Fruit fly (Drosophila melanogaster) whole organism, embryonic: Measurements from ENCODE around the gene dmrt11E.

Experiments
- ATbp ChIP-seq: fragments of 200-800 bp; sonication (Bioruptor generic); optimal IDR thresholded peaks from 2 replicates; lab custom pipeline; 2017; ENCODE audit warnings: missing biosample characterization, mild to moderate bottlenecking, missing genetic modification characterization, missing genetic modification reagents
- BEAF-32 ChIP-seq: fragments of 200-800 bp; sonication (Bioruptor generic); optimal IDR thresholded peaks from 3 replicates; lab custom pipeline; 2017; ENCODE audit warnings: missing biosample characterization, missing genetic modification characterization, mild to moderate bottlenecking, moderate library complexity, missing genetic modification reagents
- Bdp1 ChIP-seq: fragments of 200-800 bp; sonication (Bioruptor generic); optimal IDR thresholded peaks from 3 replicates; lab custom pipeline; 2016; ENCODE audit warnings: missing biosample characterization, missing genetic modification characterization
- CG17829 ChIP-seq: fragments of 200-800 bp; optimal IDR thresholded peaks from 2 replicates; lab custom pipeline; 2019; ENCODE audit warnings: missing biosample characterization, mild to moderate bottlenecking, missing genetic modification characterization, moderate library complexity
- CG2116 ChIP-seq: fragments of 200-800 bp; sonication (Bioruptor generic); optimal IDR thresholded peaks from 3 replicates; lab custom pipeline; 2018; ENCODE audit warnings: missing biosample characterization, mild to moderate bottlenecking, missing genetic modification characterization
- CG30403 ChIP-seq: fragments of 200-800 bp; sonication (Bioruptor generic); optimal IDR thresholded peaks from 3 replicates; lab custom pipeline; 2016; ENCODE audit warnings: missing biosample characterization, missing genetic modification characterization
- CG31388 ChIP-seq: fragments of 200-800 bp; sonication (Bioruptor generic); optimal IDR thresholded peaks from 2 replicates; lab custom pipeline; 2016; ENCODE audit warnings: missing biosample characterization, missing genetic modification characterization
- CG34422 ChIP-seq: fragments of 200-800 bp; sonication (Bioruptor generic); IDR thresholded peaks from 3 replicates; pipeline ENCODE4 v1.3.6; 2022; ENCODE audit warnings: missing biosample characterization, missing genetic modification characterization
- CG3847 ChIP-seq: fragments of 200-800 bp; sonication (Bioruptor generic); IDR thresholded peaks from 2 replicates; pipeline ENCODE4 v1.3.6; 2022; ENCODE audit warnings: missing biosample characterization, missing genetic modification characterization
- CG43689 ChIP-seq: fragments of 200-800 bp; sonication (Bioruptor generic); IDR thresholded peaks from 2 replicates; pipeline ENCODE4 v1.3.6; 2022; ENCODE audit warnings: missing biosample characterization, missing genetic modification characterization
- CG4730 ChIP-seq: fragments of 200-800 bp; sonication (Bioruptor generic); IDR thresholded peaks from 2 replicates; pipeline ENCODE4 v1.3.6; 2022; ENCODE audit warnings: missing biosample characterization, missing genetic modification characterization
- CG6254 ChIP-seq: fragments of 200-800 bp; sonication (Bioruptor generic); optimal IDR thresholded peaks from 3 replicates; lab custom pipeline; 2017; ENCODE audit warnings: mild to moderate bottlenecking, missing biosample characterization, missing genetic modification reagents, missing genetic modification characterization
- CG6654 ChIP-seq: fragments of 200-800 bp; sonication (Bioruptor generic); optimal IDR thresholded peaks from 2 replicates; lab custom pipeline; 2017; ENCODE audit warnings: missing biosample characterization, mild to moderate bottlenecking, missing genetic modification characterization
- CG8290 ChIP-seq, 3 experiments: fragments of 200-800 bp; sonication (Bioruptor generic); optimal IDR thresholded peaks; 2 replicates each; lab custom pipeline; 2016 to 2019; ENCODE audit warnings: missing biosample characterization in 3 of 3, missing genetic modification characterization in 3 of 3, mild to moderate bottlenecking in 2 of 3, moderate library complexity in 1 of 3
- CG8359 ChIP-seq: fragments of 200-800 bp; sonication (Bioruptor generic); optimal IDR thresholded peaks from 2 replicates; lab custom pipeline; 2017; ENCODE audit warnings: missing biosample characterization, mild to moderate bottlenecking, missing genetic modification characterization, borderline replicate concordance
- CG8924 ChIP-seq: fragments of 200-800 bp; optimal IDR thresholded peaks from 3 replicates; lab custom pipeline; 2019; ENCODE audit warnings: missing biosample characterization, mild to moderate bottlenecking, missing genetic modification characterization, moderate library complexity
- CG9876 ChIP-seq: fragments of 200-800 bp; sonication (Bioruptor generic); optimal IDR thresholded peaks from 2 replicates; lab custom pipeline; 2016; ENCODE audit warnings: missing biosample characterization, missing genetic modification characterization
- CHES-1-like ChIP-seq: fragments of 200-800 bp; sonication (Bioruptor generic); optimal IDR thresholded peaks from 2 replicates; lab custom pipeline; 2016; ENCODE audit warnings: missing biosample characterization, missing genetic modification characterization
- CkIIα-i1 ChIP-seq: fragments of 200-800 bp; sonication (Bioruptor generic); IDR thresholded peaks from 2 replicates; pipeline ENCODE4 v1.3.6; 2022; ENCODE audit warnings: missing biosample characterization, missing genetic modification characterization
- CrebB ChIP-seq: fragments of 200-800 bp; sonication (Bioruptor generic); optimal IDR thresholded peaks from 3 replicates; lab custom pipeline; 2018; ENCODE audit warnings: missing biosample characterization, mild to moderate bottlenecking, missing genetic modification characterization
- Dek ChIP-seq: fragments of 200-800 bp; sonication (Bioruptor generic); optimal IDR thresholded peaks from 3 replicates; lab custom pipeline; 2019; ENCODE audit warnings: missing biosample characterization, mild to moderate bottlenecking, missing genetic modification characterization, moderate library complexity
- Eip74EF ChIP-seq, 2 experiments: fragments of 200-800 bp in 1 of 2; fragments of >200 bp in 1 of 2; sonication (Bioruptor generic) in 1 of 2; optimal IDR thresholded peaks; 2 replicates each; lab custom pipeline; 2017 to 2019; ENCODE audit warnings: missing biosample characterization in 2 of 2, missing genetic modification characterization in 2 of 2, mild to moderate bottlenecking in 1 of 2, moderate library complexity in 1 of 2
- HLH4C ChIP-seq: fragments of 200-800 bp; sonication (Bioruptor generic); IDR thresholded peaks from 3 replicates; pipeline ENCODE4 v1.3.6; 2022; ENCODE audit warnings: missing biosample characterization, missing genetic modification characterization; ENCODE audit not compliant: partially characterized antibody
- Hmx ChIP-seq: fragments of 200-800 bp; sonication (Bioruptor generic); optimal IDR thresholded peaks from 2 replicates; lab custom pipeline; 2016; ENCODE audit warnings: missing biosample characterization, missing genetic modification characterization
- NC2β ChIP-seq: fragments of 200-800 bp; sonication (Bioruptor generic); optimal IDR thresholded peaks from 2 replicates; lab custom pipeline; 2016; ENCODE audit warnings: missing biosample characterization, missing genetic modification characterization
- Optix ChIP-seq: fragments of 200-800 bp; sonication (Bioruptor generic); IDR thresholded peaks from 3 replicates; pipeline ENCODE4 v1.3.6; 2022; ENCODE audit warnings: missing biosample characterization, missing genetic modification characterization
- Six4 ChIP-seq: fragments of 200-800 bp; sonication (Bioruptor generic); optimal IDR thresholded peaks from 2 replicates; lab custom pipeline; 2016; ENCODE audit warnings: missing biosample characterization, missing genetic modification characterization
- Trl ChIP-seq, 3 experiments: fragments of >200 bp in 2 of 3; fragments of 200-800 bp in 1 of 3; sonication (Bioruptor generic) in 1 of 3; optimal IDR thresholded peaks; 2 replicates in 1 of 3; 3 replicates in 2 of 3; lab custom pipeline; 2016 to 2017; ENCODE audit warnings: missing biosample characterization in 1 of 3, missing genetic modification characterization in 1 of 3
- Vsx1 ChIP-seq: fragments of 200-800 bp; sonication (Bioruptor generic); optimal IDR thresholded peaks from 2 replicates; lab custom pipeline; 2017; ENCODE audit warnings: missing biosample characterization, mild to moderate bottlenecking, missing genetic modification characterization, missing genetic modification reagents
- ap ChIP-seq: fragments of 200-800 bp; sonication (Bioruptor generic); IDR thresholded peaks from 2 replicates; pipeline ENCODE4 v1.3.6; 2022; ENCODE audit warnings: missing biosample characterization, missing genetic modification characterization
- ato ChIP-seq: fragments of 200-800 bp; sonication (Bioruptor generic); IDR thresholded peaks from 2 replicates; pipeline ENCODE4 v1.3.6; 2022; ENCODE audit warnings: missing biosample characterization, missing genetic modification characterization; ENCODE audit not compliant: partially characterized antibody
- bsh ChIP-seq, 2 experiments: fragments of 200-800 bp; sonication (Bioruptor generic); optimal IDR thresholded peaks; 2 replicates each; lab custom pipeline; 2017 to 2018; ENCODE audit warnings: mild to moderate bottlenecking in 2 of 2, missing biosample characterization in 2 of 2, missing genetic modification characterization in 2 of 2, moderate library complexity in 1 of 2
- exex ChIP-seq: fragments of 200-800 bp; sonication (Bioruptor generic); optimal IDR thresholded peaks from 4 replicates; lab custom pipeline; 2018; ENCODE audit warnings: missing biosample characterization, mild to moderate bottlenecking, missing genetic modification characterization, moderate library complexity
- fru ChIP-seq: fragments of >200 bp; optimal IDR thresholded peaks from 2 replicates; lab custom pipeline; 2017
- grau ChIP-seq: fragments of 200-800 bp; optimal IDR thresholded peaks from 3 replicates; lab custom pipeline; 2019; ENCODE audit warnings: missing biosample characterization, mild to moderate bottlenecking, missing genetic modification characterization, moderate library complexity
- insv ChIP-seq, 2 experiments: fragments of 200-800 bp; sonication (Bioruptor generic); optimal IDR thresholded peaks; 3 replicates each; lab custom pipeline; 2016 to 2018; ENCODE audit warnings: missing biosample characterization in 2 of 2, missing genetic modification characterization in 2 of 2
- lov ChIP-seq, 2 experiments: fragments of 200-800 bp in 1 of 2; fragments of >200 bp in 1 of 2; sonication (Bioruptor generic) in 1 of 2; IDR thresholded peaks in 1 of 2; optimal IDR thresholded peaks in 1 of 2; 2 replicates in 1 of 2; 3 replicates in 1 of 2; pipeline versions ENCODE4 v1.3.6 to Lab custom; 2017 to 2022; ENCODE audit warnings: missing biosample characterization in 1 of 2, missing genetic modification characterization in 1 of 2
- nmo ChIP-seq: fragments of 200-800 bp; sonication (Bioruptor generic); optimal IDR thresholded peaks from 2 replicates; lab custom pipeline; 2018; ENCODE audit warnings: missing biosample characterization, mild to moderate bottlenecking, missing genetic modification characterization, moderate library complexity
- phol ChIP-seq: fragments of 200-800 bp; sonication (Bioruptor generic); optimal IDR thresholded peaks from 3 replicates; lab custom pipeline; 2018; ENCODE audit warnings: missing biosample characterization, mild to moderate bottlenecking, missing genetic modification characterization, moderate library complexity
- scrt ChIP-seq: fragments of 200-800 bp; sonication (Bioruptor generic); optimal IDR thresholded peaks from 2 replicates; lab custom pipeline; 2018; ENCODE audit warnings: missing biosample characterization, mild to moderate bottlenecking, missing genetic modification characterization, moderate library complexity
- sd ChIP-seq: fragments of 200-800 bp; sonication (Bioruptor generic); optimal IDR thresholded peaks from 3 replicates; lab custom pipeline; 2018; ENCODE audit warnings: missing biosample characterization, mild to moderate bottlenecking, missing genetic modification characterization, moderate library complexity
- sima ChIP-seq: fragments of 200-800 bp; sonication (Bioruptor generic); optimal IDR thresholded peaks from 2 replicates; lab custom pipeline; 2016; ENCODE audit warnings: missing biosample characterization, missing genetic modification characterization
- slp2 ChIP-seq: fragments of 200-800 bp; sonication (Bioruptor generic); optimal IDR thresholded peaks from 2 replicates; lab custom pipeline; 2016; ENCODE audit warnings: missing biosample characterization, missing genetic modification characterization
- sna ChIP-seq: fragments of 200-800 bp; sonication (Bioruptor generic); IDR thresholded peaks from 2 replicates; pipeline ENCODE4 v1.3.6; 2022; ENCODE audit warnings: missing biosample characterization, missing genetic modification characterization; ENCODE audit not compliant: partially characterized antibody
- so ChIP-seq: fragments of 200-800 bp; sonication (Bioruptor generic); IDR thresholded peaks from 3 replicates; pipeline ENCODE4 v1.3.6; 2022; ENCODE audit warnings: missing biosample characterization, missing genetic modification characterization
- stwl ChIP-seq: fragments of 200-800 bp; sonication (Bioruptor generic); optimal IDR thresholded peaks from 3 replicates; lab custom pipeline; 2018; ENCODE audit warnings: missing biosample characterization, mild to moderate bottlenecking, missing genetic modification characterization, moderate library complexity
- tin ChIP-seq: fragments of 200-800 bp; sonication (Bioruptor generic); optimal IDR thresholded peaks from 3 replicates; lab custom pipeline; 2016; ENCODE audit warnings: missing biosample characterization, missing genetic modification characterization
- tna ChIP-seq: fragments of 200-800 bp; sonication (Bioruptor generic); IDR thresholded peaks from 2 replicates; pipeline ENCODE4 v1.3.6; 2022; ENCODE audit warnings: missing biosample characterization, missing genetic modification characterization; ENCODE audit not compliant: partially characterized antibody
- zfh2 ChIP-seq: fragments of 200-800 bp; sonication (Bioruptor generic); optimal IDR thresholded peaks from 2 replicates; lab custom pipeline; 2016; ENCODE audit warnings: missing biosample characterization, missing genetic modification characterization

Gene dmrt11E

DNA sequence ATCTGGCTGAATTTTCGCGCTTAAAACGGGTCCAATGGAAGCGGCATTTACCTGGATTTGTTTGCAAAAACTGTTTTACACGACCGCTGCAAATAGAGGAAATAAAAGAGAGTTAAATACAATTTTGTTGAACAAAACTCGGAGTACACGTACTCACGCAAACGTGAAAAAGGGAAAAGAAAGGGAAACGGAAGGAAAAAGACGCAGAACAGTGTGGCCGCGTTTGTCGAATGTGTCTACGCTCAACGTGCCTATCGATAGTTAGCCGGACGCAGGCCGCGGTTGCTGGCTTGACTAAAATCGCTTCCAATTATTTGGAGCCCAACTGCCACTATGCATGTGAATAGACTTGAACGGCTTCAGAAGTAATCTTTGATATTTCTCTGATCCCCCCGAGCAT lies 30.5 kb upstream of the dmrt11E start, which contains the start of gene RpS15Aa (continued):
- TF ChIP-seq bsh (GFP tag; optimal IDR thresholded peaks at IDR 0.05; lab: Kevin White, UChicago) (peak in 1 of 2 experiments; percentile 64), NC2β (GFP tag; lab: Kevin White, UChicago) (peak; percentile 92), tna (peak; percentile 23; the same call in 1 of the 2 replicates), CHES-1-like (GFP tag; lab: Kevin White, UChicago) (peak; percentile 85), Trl (optimal IDR thresholded peaks at IDR 0.05; lab: Kevin White, UChicago) (no peak), Trl (GFP tag; optimal IDR thresholded peaks at IDR 0.05; lab: Kevin White, UChicago) (peak; percentile 88), exex (tag; lab: Kevin White, UChicago) (peak; percentile 33), tin (GFP tag; lab: Kevin White, UChicago) (peak; percentile 39), lov (optimal IDR thresholded peaks at IDR 0.05; lab: Kevin White, UChicago) (no peak), lov (GFP tag; IDR thresholded peaks at IDR 0.05; lab: Robert Waterston, UW) (peak; percentile 90), CG8924 (tag; lab: Kevin White, UChicago) (peak; percentile 48), grau (tag; lab: Kevin White, UChicago) (peak; percentile 59), CG3847 (GFP tag; lab: Robert Waterston, UW) (peak; percentile 82), CG43689 (no peak; the same call in none of the 2 replicates), CG4730 (GFP tag; lab: Robert Waterston, UW) (peak; percentile 53), insv (GFP tag; optimal IDR thresholded peaks at IDR 0.05; lab: Kevin White, UChicago) (peak in 1 of 2 experiments; percentile 55), so (GFP tag; lab: Robert Waterston, UW) (0 out of 3 replicates have a peak, but pooled peaks have one; percentile 48), Vsx1 (GFP tag; lab: Kevin White, UChicago) (peak; percentile 54), Dek (tag; lab: Kevin White, UChicago) (peak; percentile 36), Bdp1 (GFP tag; lab: Kevin White, UChicago) (no peak), sd (tag; lab: Kevin White, UChicago) (no peak), CG6654 (GFP tag; lab: Kevin White, UChicago) (peak; percentile 44), CG30403 (GFP tag; lab: Kevin White, UChicago) (peak; percentile 44), CG8290 (GFP tag; optimal IDR thresholded peaks at IDR 0.05; lab: Kevin White, UChicago) (peak; percentile 46), CG8290 (tag; optimal IDR thresholded peaks at IDR 0.05; lab: Kevin White, UChicago) (peak in 1 of 2 experiments; percentile 90), CrebB (peak; percentile 73), Eip74EF (GFP tag; optimal IDR thresholded peaks at IDR 0.05; lab: Kevin White, UChicago) (peak in 1 of 2 experiments; percentile 44), slp2 (GFP tag; lab: Kevin White, UChicago) (peak; percentile 77), sna (GFP tag; lab: Robert Waterston, UW) (no peak), Six4 (peak; percentile 26), ap (GFP tag; lab: Robert Waterston, UW) (peak; percentile 76), zfh2 (GFP tag; lab: Kevin White, UChicago) (peak; percentile 66), ATbp (peak; percentile 51), CG8359 (peak; percentile 38), fru (lab: Kevin White, UChicago) (no peak)

DNA sequence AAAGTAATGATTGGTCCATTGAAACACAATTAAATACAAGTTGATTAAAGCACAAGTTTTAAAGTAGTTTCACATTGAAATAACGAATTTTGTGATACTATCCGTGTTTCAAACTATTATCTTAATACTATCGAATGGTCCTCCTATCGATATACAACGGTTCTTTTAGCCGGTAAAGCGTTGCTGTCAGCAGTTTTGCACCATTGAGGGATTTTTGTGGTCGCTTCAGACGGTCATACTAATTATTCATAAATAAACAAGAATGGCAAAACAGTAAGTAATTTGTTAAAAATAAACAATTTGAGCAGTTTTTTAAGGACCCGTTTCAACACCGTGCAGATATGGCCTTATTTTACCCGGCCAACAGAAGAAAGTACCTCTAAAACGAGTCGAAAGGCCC lies 29.9 kb upstream of the dmrt11E start, which contains the start of gene CG15747:
Gene CG15747 (plus strand): TSS at position 206 of the 400 bp plus-strand sequence.
- TF ChIP-seq nmo (GFP tag; lab: Kevin White, UChicago) (no peak), CG2116 (GFP tag; lab: Kevin White, UChicago) (peak; percentile 13), Optix (no peak), sima (GFP tag; lab: Kevin White, UChicago) (no peak), BEAF-32 (GFP tag; lab: Kevin White, UChicago) (peak; percentile 68), CG9876 (GFP tag; lab: Kevin White, UChicago) (no peak), Hmx (GFP tag; lab: Kevin White, UChicago) (no peak), CkIIα-i1 (GFP tag; lab: Robert Waterston, UW) (no peak), scrt (GFP tag; lab: Kevin White, UChicago) (no peak), phol (tag; lab: Kevin White, UChicago) (peak; percentile 4), CG17829 (no peak), ato (0 out of 2 replicates have a peak, but pooled peaks have one; percentile 34), CG31388 (no peak), CG6254 (GFP tag; lab: Kevin White, UChicago) (no peak), stwl (tag; lab: Kevin White, UChicago) (peak; percentile 2), CG34422 (GFP tag; lab: Robert Waterston, UW) (0 out of 3 replicates have a peak, but pooled peaks have one; percentile 32), HLH4C (0 out of 3 replicates have a peak, but pooled peaks have one; percentile 15)
